Worm (Caenorhabditis elegans) whole organism, L1 larva: ENCODE results near the gene F52C9.3.
A peak's percentile ranks its signal among the peaks of the same experiment; 100 is the strongest.

Source experiments
- C04F5.9 ChIP-seq: sonication (generic microtip); optimal IDR thresholded peaks from 2 replicates; lab custom pipeline; 2016; ENCODE audit warnings: missing genetic modification characterization, missing compliant biosample characterization
- C16A3.4 ChIP-seq: fragments of 150-350 bp; optimal IDR thresholded peaks from 2 replicates; lab custom pipeline; 2014; ENCODE audit warnings: missing biosample characterization, missing genetic modification characterization
- C34B4.2 ChIP-seq: sonication (generic microtip); optimal IDR thresholded peaks from 2 replicates; lab custom pipeline; 2017; ENCODE audit warnings: mild to moderate bottlenecking, missing genetic modification characterization, missing compliant biosample characterization
- F16B12.6 ChIP-seq: fragments of 150-350 bp; optimal IDR thresholded peaks from 2 replicates; lab custom pipeline; 2014; ENCODE audit warnings: missing biosample characterization, missing genetic modification characterization
- Y116A8C.19 ChIP-seq: sonication (generic microtip); optimal IDR thresholded peaks from 2 replicates; lab custom pipeline; 2016; ENCODE audit warnings: missing compliant biosample characterization, missing genetic modification characterization, borderline replicate concordance
- alr-1 ChIP-seq: fragments of 200-800 bp; sonication (Bioruptor generic); optimal IDR thresholded peaks from 2 replicates; lab custom pipeline; 2018; ENCODE audit warnings: borderline replicate concordance, mild to moderate bottlenecking, missing genetic modification characterization, missing compliant biosample characterization
- blmp-1 ChIP-seq: fragments of 150-350 bp; optimal IDR thresholded peaks from 2 replicates; lab custom pipeline; 2014; ENCODE audit warnings: missing biosample characterization, missing genetic modification characterization
- ceh-63 ChIP-seq: fragments of 200-800 bp; sonication (Bioruptor generic); optimal IDR thresholded peaks from 2 replicates; lab custom pipeline; 2018; ENCODE audit warnings: mild to moderate bottlenecking, missing genetic modification characterization, missing compliant biosample characterization
- ceh-88 ChIP-seq: fragments of 200-800 bp; sonication (Bioruptor generic); IDR thresholded peaks from 2 replicates; pipeline ENCODE4 v1.3.6; 2022; ENCODE audit warnings: missing genetic modification characterization, missing compliant biosample characterization
- ceh-90 ChIP-seq: sonication (generic microtip); optimal IDR thresholded peaks from 2 replicates; lab custom pipeline; 2016; ENCODE audit warnings: missing genetic modification characterization, missing compliant biosample characterization
- ces-1 ChIP-seq: fragments of 150-350 bp; optimal IDR thresholded peaks from 2 replicates; lab custom pipeline; 2014; ENCODE audit warnings: missing biosample characterization, missing genetic modification reagents, missing genetic modification characterization
- dsc-1 ChIP-seq: sonication (generic microtip); optimal IDR thresholded peaks from 2 replicates; lab custom pipeline; 2016; ENCODE audit warnings: mild to moderate bottlenecking, missing genetic modification characterization, missing compliant biosample characterization
- efl-1 ChIP-seq, 4 experiments: fragments of 150-350 bp; optimal IDR thresholded peaks in 3 of 4; peaks in 1 of 4; 1 replicate in 1 of 4; 2 replicates in 3 of 4; lab custom pipeline; 2014; ENCODE audit warnings: missing biosample characterization in 2 of 4, missing genetic modification characterization in 2 of 4, missing genetic modification reagents in 2 of 4
- egl-13 ChIP-seq: sonication (generic microtip); optimal IDR thresholded peaks from 2 replicates; lab custom pipeline; 2016; ENCODE audit warnings: missing genotype, missing genetic modification reagents, missing genetic modification characterization, missing compliant biosample characterization
- grh-1 ChIP-seq: fragments of 200-800 bp; sonication (Bioruptor generic); IDR thresholded peaks from 2 replicates; pipeline ENCODE4 v1.3.6; 2022; ENCODE audit warnings: missing genetic modification reagents, missing genetic modification characterization, missing compliant biosample characterization
- hlh-4 ChIP-seq: sonication (generic microtip); optimal IDR thresholded peaks from 2 replicates; lab custom pipeline; 2016; ENCODE audit warnings: mild to moderate bottlenecking, missing genetic modification characterization, missing compliant biosample characterization
- hpl-2 ChIP-seq: fragments of 150-350 bp; optimal IDR thresholded peaks from 2 replicates; lab custom pipeline; 2014; ENCODE audit warnings: missing biosample characterization, missing genetic modification reagents, missing genetic modification characterization
- isw-1 ChIP-seq: fragments of 200-800 bp; sonication (Bioruptor generic); IDR thresholded peaks from 2 replicates; pipeline ENCODE4 v1.3.6; 2022; ENCODE audit warnings: missing genetic modification characterization, missing compliant biosample characterization
- jun-1 ChIP-seq: fragments of 150-350 bp; optimal IDR thresholded peaks from 2 replicates; lab custom pipeline; 2014; ENCODE audit warnings: missing biosample characterization, missing genetic modification reagents, missing genetic modification characterization
- lin-13 ChIP-seq: fragments of 150-350 bp; optimal IDR thresholded peaks from 2 replicates; lab custom pipeline; 2014; ENCODE audit warnings: missing biosample characterization, missing genetic modification reagents, missing genetic modification characterization
- lin-14 ChIP-seq: fragments of 200-800 bp; sonication (Bioruptor generic); optimal IDR thresholded peaks from 2 replicates; lab custom pipeline; 2018; ENCODE audit warnings: mild to moderate bottlenecking, missing genetic modification characterization, moderate library complexity, missing compliant biosample characterization
- lin-15B ChIP-seq: fragments of 150-350 bp; sonication (generic microtip); optimal IDR thresholded peaks from 3 replicates; lab custom pipeline; 2014; ENCODE audit warnings: missing biosample characterization, missing genetic modification characterization
- lir-3 ChIP-seq: sonication (generic microtip); optimal IDR thresholded peaks from 2 replicates; lab custom pipeline; 2016; ENCODE audit warnings: mild to moderate bottlenecking, missing genetic modification characterization, moderate library complexity, missing compliant biosample characterization; ENCODE audit not compliant: poor library complexity
- mdl-1 ChIP-seq, 2 experiments: fragments of 150-350 bp; optimal IDR thresholded peaks; 2 replicates each; lab custom pipeline; 2014 to 2017; ENCODE audit warnings: missing biosample characterization in 2 of 2, missing genetic modification characterization in 2 of 2, inconsistent platforms in 1 of 2
- mef-2 ChIP-seq: fragments of 150-350 bp; optimal IDR thresholded peaks from 2 replicates; lab custom pipeline; 2014; ENCODE audit warnings: missing biosample characterization, missing genetic modification characterization
- mep-1 ChIP-seq: fragments of 150-350 bp; optimal IDR thresholded peaks from 2 replicates; lab custom pipeline; 2014; ENCODE audit warnings: missing biosample characterization, missing genetic modification characterization
- nhr-11 ChIP-seq: fragments of 150-350 bp; optimal IDR thresholded peaks from 2 replicates; lab custom pipeline; 2014; ENCODE audit warnings: missing biosample characterization, missing genetic modification characterization
- nhr-19 ChIP-seq: fragments of 200-800 bp; sonication (Bioruptor generic); conservative IDR thresholded peaks from 2 replicates; pipeline ENCODE4 v1.3.6; 2022; ENCODE audit warnings: missing genetic modification characterization, missing compliant biosample characterization
- nhr-20 ChIP-seq: sonication (generic microtip); optimal IDR thresholded peaks from 2 replicates; lab custom pipeline; 2016; ENCODE audit warnings: mild to moderate bottlenecking, missing genetic modification characterization, missing compliant biosample characterization
- nhr-237 ChIP-seq: fragments of 150-350 bp; optimal IDR thresholded peaks from 2 replicates; lab custom pipeline; 2014; ENCODE audit warnings: missing biosample characterization, missing genetic modification characterization
- nhr-76 ChIP-seq: sonication (generic microtip); optimal IDR thresholded peaks from 2 replicates; lab custom pipeline; 2017; ENCODE audit warnings: missing biosample characterization, missing genetic modification characterization
- nhr-85 ChIP-seq: sonication (generic microtip); peaks from one replicate; lab custom pipeline; 2016; ENCODE audit warnings: missing genetic modification characterization, inconsistent platforms, missing compliant biosample characterization
- pqm-1 ChIP-seq: sonication (generic microtip); optimal IDR thresholded peaks from 3 replicates; lab custom pipeline; 2017; ENCODE audit warnings: missing biosample characterization, missing genetic modification characterization
- rnt-1 ChIP-seq: sonication (generic microtip); optimal IDR thresholded peaks from 2 replicates; lab custom pipeline; 2016; ENCODE audit warnings: mild to moderate bottlenecking, missing genetic modification characterization, moderate library complexity, missing compliant biosample characterization
- skn-1 ChIP-seq: fragments of 150-350 bp; optimal IDR thresholded peaks from 2 replicates; lab custom pipeline; 2014; ENCODE audit warnings: missing biosample characterization, missing genetic modification characterization
- snu-23 ChIP-seq: sonication (generic microtip); optimal IDR thresholded peaks from 2 replicates; lab custom pipeline; 2016; ENCODE audit warnings: missing genetic modification characterization, missing compliant biosample characterization
- sox-4 ChIP-seq: sonication (generic microtip); optimal IDR thresholded peaks from 2 replicates; lab custom pipeline; 2016; ENCODE audit warnings: missing genetic modification characterization, missing compliant biosample characterization
- sptf-1 ChIP-seq: fragments of 150-350 bp; optimal IDR thresholded peaks from 2 replicates; lab custom pipeline; 2014; ENCODE audit warnings: missing biosample characterization, missing genetic modification characterization
- sup-37 ChIP-seq: fragments of 200-800 bp; sonication (Bioruptor generic); optimal IDR thresholded peaks from 2 replicates; lab custom pipeline; 2018; ENCODE audit warnings: mild to moderate bottlenecking, missing genetic modification characterization, missing compliant biosample characterization
- swsn-7 ChIP-seq: sonication (generic microtip); optimal IDR thresholded peaks from 2 replicates; lab custom pipeline; 2016; ENCODE audit warnings: missing genetic modification characterization, missing compliant biosample characterization
- tlp-1 ChIP-seq: fragments of 150-350 bp; optimal IDR thresholded peaks from 2 replicates; lab custom pipeline; 2014; ENCODE audit warnings: missing biosample characterization, missing genetic modification characterization
- unc-130 ChIP-seq: fragments of 150-350 bp; optimal IDR thresholded peaks from 2 replicates; lab custom pipeline; 2017; ENCODE audit warnings: missing biosample characterization, missing genetic modification characterization, inconsistent platforms
- unc-62 ChIP-seq: fragments of 150-350 bp; optimal IDR thresholded peaks from 2 replicates; lab custom pipeline; 2014; ENCODE audit warnings: missing biosample characterization, missing genetic modification reagents, missing genetic modification characterization
- unc-86 ChIP-seq: sonication (generic microtip); optimal IDR thresholded peaks from 2 replicates; lab custom pipeline; 2016; ENCODE audit warnings: missing genetic modification characterization, missing compliant biosample characterization
- unc-98 ChIP-seq: fragments of 200-800 bp; sonication (Bioruptor generic); IDR thresholded peaks from 2 replicates; pipeline ENCODE4 v1.3.6; 2022; ENCODE audit warnings: missing genetic modification characterization, missing compliant biosample characterization
- xbp-1 ChIP-seq: sonication (generic microtip); optimal IDR thresholded peaks from 2 replicates; lab custom pipeline; 2016; ENCODE audit warnings: missing genetic modification characterization, missing compliant biosample characterization
- ztf-4 ChIP-seq: fragments of 150-350 bp; optimal IDR thresholded peaks from 2 replicates; lab custom pipeline; 2014; ENCODE audit warnings: missing biosample characterization, missing genetic modification characterization

The F52C9.3 gene

DNA sequence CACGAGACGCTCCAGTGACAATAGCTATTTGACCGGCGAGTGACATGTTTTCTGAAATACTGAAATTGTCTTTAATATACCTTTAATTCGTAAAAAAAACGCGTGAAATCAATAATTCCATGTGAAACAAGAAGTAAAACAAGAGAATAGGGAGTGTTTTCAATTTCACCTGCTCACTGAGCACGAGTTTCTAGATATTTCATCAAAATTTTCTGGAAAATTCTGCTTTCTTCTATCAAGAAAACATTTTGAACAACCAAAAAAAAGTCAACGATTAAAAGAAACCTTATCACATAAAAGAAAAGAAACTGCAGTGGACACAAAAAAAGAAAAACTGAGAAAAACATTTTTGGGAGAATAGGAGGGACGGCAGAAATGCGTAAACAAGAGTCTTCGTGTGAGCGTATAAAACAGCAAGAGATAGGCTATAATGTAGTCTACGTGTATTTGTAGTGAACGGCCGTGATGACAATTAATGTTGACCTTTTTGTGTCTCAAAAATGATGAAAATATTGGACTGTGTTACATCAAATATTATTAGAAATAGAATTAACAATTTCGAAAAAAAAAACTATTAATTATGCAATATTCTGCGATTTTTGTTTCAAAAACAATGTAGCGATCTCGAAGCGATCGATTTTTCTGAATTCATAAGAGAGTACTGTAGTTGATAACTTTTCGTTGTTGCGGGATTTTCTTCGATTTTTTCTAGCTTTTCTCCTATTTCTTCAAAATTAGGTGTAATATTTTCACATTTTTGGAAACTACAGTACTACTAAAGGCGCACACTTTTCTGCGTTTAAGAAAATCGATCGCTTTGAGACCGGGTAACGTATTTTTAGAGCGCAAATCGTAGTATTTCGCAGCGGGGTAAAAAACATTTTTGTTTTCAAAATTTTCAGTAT, 46.6 kb downstream of the F52C9.3 start, which contains the start of gene dhs-9 (continued):
- TF ChIP-seq C16A3.4 (peak; percentile 22), snu-23 (peak; percentile 53), blmp-1 (tag; lab: Kevin White, UChicago) (peak; percentile 46), mdl-1 (tag; optimal IDR thresholded peaks at IDR 0.05; lab: Kevin White, UChicago) (peak in 1 of 2 experiments; percentile 1), nhr-20 (peak; percentile 92), jun-1 (no peak), ceh-90 (tag; lab: Kevin White, UChicago) (no peak), lin-14 (GFP tag; lab: Kevin White, UChicago) (peak; percentile 71), nhr-237 (no peak), sox-4 (no peak), tlp-1 (no peak), hlh-4 (tag; lab: Kevin White, UChicago) (no peak), efl-1 (optimal IDR thresholded peaks at IDR 0.05; lab: Kevin White, UChicago) (no peak), efl-1 (GFP tag; optimal IDR thresholded peaks at IDR 0.05 in 1 of 2; lab: Kevin White, UChicago) (peak in 1 of 2 experiments; percentile 56), unc-98 (GFP tag; lab: Robert Waterston, UW) (no peak), sptf-1 (no peak), lir-3 (tag; lab: Kevin White, UChicago) (no peak), nhr-85 (tag; lab: Kevin White, UChicago) (peak; percentile 82), swsn-7 (no peak), nhr-19 (GFP tag; lab: Robert Waterston, UW) (peak; percentile 7; the same call in 1 of the 2 replicates), xbp-1 (peak; percentile 12), ceh-63 (GFP tag; lab: Kevin White, UChicago) (no peak), egl-13 (tag; lab: Kevin White, UChicago) (no peak), rnt-1 (no peak), mep-1 (tag; lab: Kevin White, UChicago) (peak; percentile 34), lin-13 (GFP tag; lab: Kevin White, UChicago) (no peak), Y116A8C.19 (tag; lab: Kevin White, UChicago) (no peak), sup-37 (no peak), unc-86 (tag; lab: Kevin White, UChicago) (no peak)

DNA sequence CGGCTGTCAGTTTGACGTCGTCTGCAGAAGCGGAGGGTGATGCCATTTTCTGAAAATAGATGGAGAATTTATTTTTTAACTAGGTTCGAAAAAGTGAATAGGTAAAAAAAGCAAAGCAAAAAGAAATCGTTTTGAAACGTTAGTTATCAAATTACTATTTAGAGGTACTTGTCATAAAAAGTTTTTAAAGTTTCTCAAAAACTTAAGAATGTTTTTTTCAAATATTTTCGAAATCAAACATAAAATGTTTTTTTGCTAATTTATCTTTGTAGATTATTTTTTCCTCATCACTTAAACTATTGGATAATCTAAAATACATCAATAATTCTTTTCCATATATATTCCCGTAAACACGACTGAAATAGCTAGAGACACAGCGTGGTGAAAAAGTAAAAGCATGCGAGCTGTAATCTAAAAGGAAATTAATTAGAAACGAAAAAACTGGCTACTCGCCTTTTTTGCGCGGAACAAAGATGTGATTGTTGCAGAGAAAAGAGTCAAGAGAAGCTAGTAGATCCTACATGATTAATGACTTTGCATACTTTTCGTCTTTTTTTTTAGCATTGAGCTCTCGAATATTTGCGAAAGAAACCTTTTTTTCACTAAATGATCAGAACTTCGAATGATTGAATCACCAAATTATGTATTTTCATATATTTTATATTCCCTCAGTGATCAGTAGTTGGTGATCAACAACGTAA, 49.7 kb downstream of the F52C9.3 start, which contains the start of gene szy-2:
TSS of gene szy-2 (minus strand) at position 51 of the 701 bp plus-strand sequence.
- TF ChIP-seq alr-1 (tag; lab: Kevin White, UChicago) (no peak), egl-13 (tag; lab: Kevin White, UChicago) (no peak), lin-15B (no peak), nhr-76 (no peak), lir-3 (tag; lab: Kevin White, UChicago) (no peak), ces-1 (GFP tag; lab: Kevin White, UChicago) (no peak)

DNA sequence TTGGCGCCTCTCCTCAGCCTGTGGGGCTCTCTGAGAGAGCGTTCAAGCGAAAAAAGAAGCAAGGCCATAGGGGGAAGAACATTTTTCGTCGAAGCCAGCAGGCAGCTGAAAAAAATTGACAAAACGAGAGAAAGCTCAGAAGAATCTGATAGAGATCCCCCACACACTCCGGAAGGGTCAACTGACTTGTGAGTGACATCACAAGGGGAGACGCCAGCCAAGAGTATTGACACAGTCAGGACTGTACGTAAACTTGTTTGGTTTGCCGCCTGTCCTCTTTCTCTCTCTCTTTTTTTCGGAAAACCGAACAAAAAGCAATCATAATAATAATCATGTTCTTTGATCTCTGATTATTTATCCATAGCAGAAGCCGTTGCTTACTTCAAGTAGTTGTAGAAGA, 51.2 kb downstream of the F52C9.3 start:
- no peak for TF ChIP-seq sox-4
- TF ChIP-seq pqm-1 (tag; lab: Kevin White, UChicago): no peak
- TF ChIP-seq ztf-4 (tag; lab: Kevin White, UChicago): no peak
- TF ChIP-seq ceh-88 (GFP tag; lab: Robert Waterston, UW): no peak
- TF ChIP-seq F16B12.6 (tag; lab: Kevin White, UChicago): no peak
- no peak for TF ChIP-seq unc-62 (GFP tag; lab: Kevin White, UChicago)
- TF ChIP-seq C34B4.2 (tag; lab: Kevin White, UChicago): no peak
- TF ChIP-seq egl-13 (tag; lab: Kevin White, UChicago): no peak
- TF ChIP-seq hpl-2 (GFP tag; lab: Kevin White, UChicago): no peak
- no peak for TF ChIP-seq skn-1
- no peak for TF ChIP-seq nhr-11
- no peak for TF ChIP-seq isw-1 (GFP tag; lab: Robert Waterston, UW)
- TF ChIP-seq mef-2 (tag; lab: Kevin White, UChicago): no peak
- no peak for TF ChIP-seq unc-86 (tag; lab: Kevin White, UChicago)
- TF ChIP-seq ceh-63 (GFP tag; lab: Kevin White, UChicago): no peak
- no peak for TF ChIP-seq efl-1 (optimal IDR thresholded peaks at IDR 0.05; lab: Kevin White, UChicago)
- TF ChIP-seq efl-1 (GFP tag; optimal IDR thresholded peaks at IDR 0.05 in 1 of 2; lab: Kevin White, UChicago): peak in 1 of 2 experiments; percentile 42
- TF ChIP-seq unc-130: no peak
- TF ChIP-seq nhr-20: peak; percentile 27
- TF ChIP-seq lin-14 (GFP tag; lab: Kevin White, UChicago): peak; percentile 50
- TF ChIP-seq grh-1: no peak
- no peak for TF ChIP-seq dsc-1
- no peak for TF ChIP-seq rnt-1
- TF ChIP-seq C04F5.9: no peak
